Worm (Caenorhabditis elegans): ENCODE data around the gene C10C6.7.
"Not testable (repeated sequence)": the region's sequence is repeated elsewhere in the genome, so short reads cannot be mapped to it uniquely, and the experiment has no call there.

C10C6.7 gene

DNA sequence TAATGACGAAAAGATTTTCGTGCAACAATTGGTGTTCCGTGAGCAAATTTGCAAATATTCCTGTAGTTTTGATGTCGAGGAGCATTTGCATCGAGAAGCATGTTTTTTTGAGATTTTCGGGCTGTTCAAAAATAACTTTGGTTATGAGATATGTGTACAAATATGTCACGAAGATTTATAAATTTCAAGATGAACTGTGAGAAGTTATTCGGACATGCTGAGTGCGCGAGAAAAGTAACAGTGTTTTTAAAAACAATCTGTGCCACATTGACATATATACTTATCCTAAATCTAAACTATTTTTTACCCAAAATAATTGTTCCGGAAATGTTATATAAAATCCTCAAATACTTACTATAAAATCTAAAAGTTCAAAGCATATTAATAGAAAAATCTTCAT, 45.6 kb downstream of the C10C6.7 start, which contains the start of gene F22B3.7:
Gene F22B3.7, minus strand, starts transcription at position 101 of the 400 bp plus-strand sequence.
- no peak for TF ChIP-seq unc-62 (GFP tag; optimal IDR thresholded peaks at IDR 0.05)

ce11 chrIV:11416724-11417123, 50.6 kb downstream of the C10C6.7 start, which contains the start of gene F22B3.5:
Gene F22B3.5 (minus strand): TSS chrIV:11416824.
- TF ChIP-seq unc-62 (GFP tag; optimal IDR thresholded peaks at IDR 0.05) = not testable (repeated sequence)

All from whole organism, dauer.